Fruit fly (Drosophila melanogaster) S2 (cell line): Measurements from ENCODE around the gene Teh4.

Source experiments
- CG8478 ChIP-seq: fragments of >200 bp; optimal IDR thresholded peaks from 2 replicates; lab custom pipeline; 2018
- CTCF ChIP-seq, 2 experiments: fragments of >200 bp; optimal IDR thresholded peaks; 2 replicates each; lab custom pipeline; 2018

The Teh4 gene

dm6 chr3L:4177981-4178562 lies at the start of gene Teh4:
Gene Teh4 (minus strand): TSS chr3L:4178270.
- TF ChIP-seq CG8478 (lab: Kevin White, UChicago) (no peak), CTCF (optimal IDR thresholded peaks at IDR 0.05; lab: Kevin White, UChicago) (no peak)

- TF ChIP-seq CG8478 (lab: Kevin White, UChicago) (no peak), CTCF (optimal IDR thresholded peaks at IDR 0.05; lab: Kevin White, UChicago) (no peak)
Observed at dm6 chr3L:4227164-4227563, 49.1 kb upstream of the Teh4 start, which contains the start of gene CG46460. Gene CG46460 (minus strand): TSS chr3L:4227302.

- TF ChIP-seq CG8478 (lab: Kevin White, UChicago) = no peak
- TF ChIP-seq CTCF (optimal IDR thresholded peaks at IDR 0.05; lab: Kevin White, UChicago) = no peak
Observed at dm6 chr3L:4225647-4226470, 47.8 kb upstream of the Teh4 start.

- TF ChIP-seq CTCF (optimal IDR thresholded peaks at IDR 0.05; lab: Kevin White, UChicago) (no peak), CG8478 (lab: Kevin White, UChicago) (no peak)
Observed at dm6 chr3L:4221792-4222191, 43.7 kb upstream of the Teh4 start.

- TF ChIP-seq CG8478 (lab: Kevin White, UChicago) = no peak
- no peak for TF ChIP-seq CTCF (optimal IDR thresholded peaks at IDR 0.05; lab: Kevin White, UChicago)
Observed at dm6 chr3L:4221226-4221770, 43.2 kb upstream of the Teh4 start.

dm6 chr3L:4220679-4221078 lies 42.6 kb upstream of the Teh4 start:
- TF ChIP-seq CTCF (optimal IDR thresholded peaks at IDR 0.05; lab: Kevin White, UChicago) (no peak), CG8478 (lab: Kevin White, UChicago) (no peak)

dm6 chr3L:4219291-4220228 lies 41.5 kb upstream of the Teh4 start:
- TF ChIP-seq CG8478 (lab: Kevin White, UChicago) = no peak
- peak in 1 of 2 experiments; percentile 10 for TF ChIP-seq CTCF (optimal IDR thresholded peaks at IDR 0.05; lab: Kevin White, UChicago)

dm6 chr3L:4215079-4215478 lies 37.0 kb upstream of the Teh4 start, which contains the start of gene Cpr64Ad:
Gene Cpr64Ad (plus strand): TSS chr3L:4215379.
- TF ChIP-seq CTCF (optimal IDR thresholded peaks at IDR 0.05; lab: Kevin White, UChicago) = no peak
- TF ChIP-seq CG8478 (lab: Kevin White, UChicago) = no peak

- TF ChIP-seq CTCF (optimal IDR thresholded peaks at IDR 0.05; lab: Kevin White, UChicago) = no peak
- TF ChIP-seq CG8478 (lab: Kevin White, UChicago) = no peak
Observed at dm6 chr3L:4212815-4213214, 34.7 kb upstream of the Teh4 start, which contains the start of gene Cpr64Ac. Gene Cpr64Ac (minus strand): TSS chr3L:4212915.

- TF ChIP-seq CTCF (optimal IDR thresholded peaks at IDR 0.05; lab: Kevin White, UChicago) (no peak), CG8478 (lab: Kevin White, UChicago) (no peak)
Observed at dm6 chr3L:4211440-4211839, 33.4 kb upstream of the Teh4 start, which contains the start of gene Cpr64Ab. Gene Cpr64Ab (minus strand): TSS chr3L:4211540.

dm6 chr3L:4209731-4210130 lies 31.7 kb upstream of the Teh4 start:
- no peak for TF ChIP-seq CG8478 (lab: Kevin White, UChicago)
- TF ChIP-seq CTCF (optimal IDR thresholded peaks at IDR 0.05; lab: Kevin White, UChicago) = no peak

- no peak for TF ChIP-seq CTCF (optimal IDR thresholded peaks at IDR 0.05; lab: Kevin White, UChicago)
- no peak for TF ChIP-seq CG8478 (lab: Kevin White, UChicago)
Observed at dm6 chr3L:4209078-4209477, 31.0 kb upstream of the Teh4 start, which contains the start of gene Cpr64Aa. Gene Cpr64Aa (minus strand): TSS chr3L:4209178.

dm6 chr3L:4204867-4205266 lies 26.8 kb upstream of the Teh4 start:
- TF ChIP-seq CTCF (optimal IDR thresholded peaks at IDR 0.05; lab: Kevin White, UChicago) = no peak
- no peak for TF ChIP-seq CG8478 (lab: Kevin White, UChicago)

dm6 chr3L:4204239-4204638 lies 26.2 kb upstream of the Teh4 start, which contains the start of gene CG15005:
Gene CG15005 (minus strand): TSS chr3L:4204339.
- no peak for TF ChIP-seq CG8478 (lab: Kevin White, UChicago)
